Fruit fly (Drosophila melanogaster): Measurements from ENCODE around the gene if.

if gene

dm6 chrX:16809093-16809492, 25.9 kb upstream of the if start:
- TF ChIP-seq Myc (optimal IDR thresholded peaks at IDR 0.05) (no peak), ttk (optimal IDR thresholded peaks at IDR 0.05) (no peak), Sin3A (optimal IDR thresholded peaks at IDR 0.05) (no peak), psq (optimal IDR thresholded peaks at IDR 0.05) (no peak), h (optimal IDR thresholded peaks at IDR 0.05) (no peak)

DNA sequence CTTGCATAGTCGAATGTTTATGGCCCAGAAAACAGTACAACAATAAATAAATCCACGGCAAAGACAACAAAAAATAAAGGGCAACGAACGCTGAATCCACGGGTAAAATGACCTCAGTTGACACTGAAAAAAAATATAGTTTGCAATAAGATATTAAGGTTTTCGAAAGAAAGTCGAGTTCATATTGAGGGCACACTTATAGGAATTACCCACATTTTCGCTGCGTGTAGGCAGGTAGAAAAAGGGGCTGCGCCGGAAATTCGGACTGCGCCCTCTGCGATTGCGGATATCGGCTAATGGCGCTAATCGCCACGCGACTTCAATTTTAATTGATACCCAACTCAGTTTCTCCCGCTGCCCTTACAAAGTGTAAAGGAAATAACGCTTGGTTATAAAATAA, 25.4 kb upstream of the if start:
- TF ChIP-seq insv (optimal IDR thresholded peaks at IDR 0.05) (no peak), psq (optimal IDR thresholded peaks at IDR 0.05) (no peak), Sin3A (optimal IDR thresholded peaks at IDR 0.05) (no peak), Myc (optimal IDR thresholded peaks at IDR 0.05) (no peak), h (optimal IDR thresholded peaks at IDR 0.05) (no peak)

DNA sequence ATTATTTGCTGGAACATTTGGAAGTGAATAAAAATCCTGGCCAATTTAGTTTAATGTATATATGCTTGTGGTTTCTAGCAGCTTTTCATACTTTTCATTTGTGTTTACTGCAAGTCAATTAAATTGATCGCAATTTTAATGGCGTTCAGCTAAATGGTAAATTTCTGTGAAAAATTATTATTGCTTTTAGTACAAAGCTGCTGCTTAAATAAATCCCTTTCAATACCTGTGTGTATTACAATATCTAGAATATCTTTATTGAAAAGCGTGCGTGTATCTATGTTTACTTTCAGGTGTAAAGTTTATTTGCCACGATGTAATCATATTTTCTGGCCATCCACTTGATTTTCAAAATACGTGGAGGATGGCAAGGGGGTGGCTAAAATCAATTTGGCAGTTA, 22.5 kb upstream of the if start, which contains the start of gene ppk28:
Gene ppk28 (plus strand): TSS at position 301 of the 400 bp plus-strand sequence.
- no peak for TF ChIP-seq Myc (optimal IDR thresholded peaks at IDR 0.05)
- TF ChIP-seq psq (optimal IDR thresholded peaks at IDR 0.05), result no peak
- no peak for TF ChIP-seq Sin3A (optimal IDR thresholded peaks at IDR 0.05)
- TF ChIP-seq ttk (optimal IDR thresholded peaks at IDR 0.05), result no peak
- no peak for TF ChIP-seq h (optimal IDR thresholded peaks at IDR 0.05)

- TF ChIP-seq Sin3A (optimal IDR thresholded peaks at IDR 0.05), result no peak
Observed at dm6 chrX:16803299-16803698, 20.1 kb upstream of the if start, which contains the start of the genes Rai1 and CG13005. Rai1 (minus strand) TSS chrX:16803344. CG13005 (plus strand) TSS chrX:16803650.

DNA sequence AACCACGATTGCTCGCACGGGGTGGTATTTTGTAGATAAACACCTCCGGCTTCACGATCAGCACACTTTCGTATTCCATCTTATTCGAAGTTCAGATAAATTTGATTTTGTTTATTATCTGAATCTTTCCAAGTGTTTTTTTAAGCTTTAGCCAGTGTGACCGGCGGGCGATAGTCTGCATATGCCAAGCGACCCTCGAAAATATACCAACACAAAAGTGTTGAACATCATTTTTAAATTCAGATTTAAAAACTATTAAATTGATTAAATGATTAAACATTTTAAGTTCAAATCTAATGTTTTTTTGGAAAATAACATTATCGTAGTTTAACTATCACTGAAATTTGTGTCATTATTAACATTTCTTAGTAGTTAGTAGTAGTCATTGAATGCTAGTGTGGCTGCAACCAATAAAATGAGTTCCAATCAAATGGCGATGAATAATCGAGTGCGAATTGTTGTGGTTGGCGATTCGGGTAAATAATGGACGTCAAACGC, 17.3 kb upstream of the if start, which contains the start of the genes CG9132 and CG4789:
Gene CG9132 (minus strand): TSS at position 181 of the 498 bp plus-strand sequence.
Gene CG4789 (plus strand): TSS at position 401 of the 498 bp plus-strand sequence.
- no peak for TF ChIP-seq psq (optimal IDR thresholded peaks at IDR 0.05)
- TF ChIP-seq insv (optimal IDR thresholded peaks at IDR 0.05), result no peak
- no peak for TF ChIP-seq h (optimal IDR thresholded peaks at IDR 0.05)
- TF ChIP-seq Sin3A (optimal IDR thresholded peaks at IDR 0.05), result no peak
- TF ChIP-seq ttk (optimal IDR thresholded peaks at IDR 0.05), result no peak

dm6 chrX:16799914-16800313, 16.7 kb upstream of the if start:
- TF ChIP-seq ttk (optimal IDR thresholded peaks at IDR 0.05) (no peak), Myc (optimal IDR thresholded peaks at IDR 0.05) (no peak), Sin3A (optimal IDR thresholded peaks at IDR 0.05) (no peak), h (optimal IDR thresholded peaks at IDR 0.05) (no peak), insv (optimal IDR thresholded peaks at IDR 0.05) (no peak), psq (optimal IDR thresholded peaks at IDR 0.05) (no peak)

DNA sequence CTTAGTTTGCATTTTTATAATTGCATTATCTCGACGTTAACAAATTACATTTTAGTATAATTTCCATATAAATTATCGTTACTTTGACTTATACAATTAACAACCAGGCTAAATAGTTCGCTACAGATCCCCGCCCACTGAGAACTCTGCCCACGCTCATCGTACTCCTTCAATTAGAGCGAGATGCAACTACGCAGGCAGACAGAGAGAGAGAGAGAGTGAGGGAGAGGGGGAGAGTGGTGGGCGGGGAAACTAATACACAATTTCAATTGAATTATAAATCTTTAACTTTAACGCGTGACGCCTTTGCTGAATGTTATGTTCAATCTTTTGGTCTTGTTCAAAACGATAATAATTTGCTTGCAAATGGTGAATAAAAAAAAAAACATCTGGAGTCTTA, 14.9 kb upstream of the if start:
- no peak for TF ChIP-seq insv (optimal IDR thresholded peaks at IDR 0.05)
- TF ChIP-seq Myc (optimal IDR thresholded peaks at IDR 0.05), result no peak
- no peak for TF ChIP-seq psq (optimal IDR thresholded peaks at IDR 0.05)
- TF ChIP-seq Sin3A (optimal IDR thresholded peaks at IDR 0.05), result no peak
- TF ChIP-seq h (optimal IDR thresholded peaks at IDR 0.05), result no peak
- no peak for TF ChIP-seq ttk (optimal IDR thresholded peaks at IDR 0.05)

DNA sequence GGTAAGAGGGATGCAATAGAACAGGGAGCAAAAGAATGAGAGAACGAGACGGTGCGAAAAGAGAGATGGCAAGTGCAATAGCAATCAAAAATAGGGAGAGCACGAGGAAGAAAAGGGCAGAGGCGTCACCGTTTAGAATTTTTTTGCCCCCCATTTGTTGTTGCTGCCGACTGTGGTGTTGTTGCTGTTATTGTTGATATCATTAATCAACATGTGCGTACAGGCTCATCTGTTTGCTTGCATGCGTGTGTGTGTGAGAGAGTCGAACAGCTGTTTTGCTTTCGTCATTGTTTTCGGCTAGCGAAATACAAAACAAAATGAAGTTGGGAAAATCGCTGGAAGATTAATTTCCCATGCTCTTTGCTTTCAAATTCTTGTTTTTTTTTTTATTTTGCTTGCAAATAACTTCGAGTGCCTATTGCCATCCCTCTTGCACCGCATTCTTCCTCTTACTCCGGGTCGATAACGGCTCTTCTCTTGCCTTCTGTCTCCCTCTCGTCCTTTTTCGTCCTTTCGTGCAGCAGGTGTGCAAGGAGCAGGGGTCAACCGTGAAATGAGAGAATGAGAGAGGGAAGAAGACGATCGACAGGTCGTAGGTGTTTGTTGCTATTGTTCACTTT, 10.0 kb upstream of the if start:
- TF ChIP-seq ttk (optimal IDR thresholded peaks at IDR 0.05), result no peak
- TF ChIP-seq Sin3A (optimal IDR thresholded peaks at IDR 0.05), result no peak
- TF ChIP-seq Myc (optimal IDR thresholded peaks at IDR 0.05), result no peak
- no peak for TF ChIP-seq insv (optimal IDR thresholded peaks at IDR 0.05)
- no peak for TF ChIP-seq psq (optimal IDR thresholded peaks at IDR 0.05)
- TF ChIP-seq h (optimal IDR thresholded peaks at IDR 0.05), result no peak

dm6 chrX:16791920-16792829, 8.9 kb upstream of the if start, which contains the start of gene CG4768:
CG4768 (plus strand) TSS chrX:16792119.
- TF ChIP-seq ttk (optimal IDR thresholded peaks at IDR 0.05), result no peak
- no peak for TF ChIP-seq insv (optimal IDR thresholded peaks at IDR 0.05)
- no peak for TF ChIP-seq psq (optimal IDR thresholded peaks at IDR 0.05)
- no peak for TF ChIP-seq Sin3A (optimal IDR thresholded peaks at IDR 0.05)
- TF ChIP-seq Myc (optimal IDR thresholded peaks at IDR 0.05), result no peak

DNA sequence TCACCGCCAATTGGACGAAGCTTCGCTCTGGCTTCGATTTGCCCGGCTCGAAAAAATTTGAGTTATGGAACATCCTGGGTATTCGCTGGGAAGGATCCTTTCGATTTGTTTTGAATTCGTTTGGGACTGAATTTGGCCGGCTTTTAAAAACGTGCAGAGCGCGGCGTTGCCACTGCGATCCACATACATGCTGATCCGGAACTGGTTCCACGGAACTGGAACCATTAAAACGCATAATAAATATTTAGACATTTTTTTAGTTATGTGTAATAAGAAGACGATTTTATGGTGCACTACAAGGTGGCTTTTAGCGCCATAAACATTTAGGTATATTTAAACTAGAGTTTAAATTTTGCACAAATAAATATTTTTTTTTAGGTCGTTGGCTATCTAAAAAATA, 7.8 kb upstream of the if start, which contains the start of gene Rrp45:
Gene Rrp45 (minus strand): TSS at position 209 of the 400 bp plus-strand sequence.
- no peak for TF ChIP-seq Sin3A (optimal IDR thresholded peaks at IDR 0.05)
- TF ChIP-seq psq (optimal IDR thresholded peaks at IDR 0.05), result no peak
- TF ChIP-seq ttk (optimal IDR thresholded peaks at IDR 0.05), result no peak
- TF ChIP-seq Myc (optimal IDR thresholded peaks at IDR 0.05), result no peak
- no peak for TF ChIP-seq h (optimal IDR thresholded peaks at IDR 0.05)
- no peak for TF ChIP-seq insv (optimal IDR thresholded peaks at IDR 0.05)

dm6 chrX:16787416-16787900, 4.2 kb upstream of the if start:
- TF ChIP-seq ttk (optimal IDR thresholded peaks at IDR 0.05), result no peak
- no peak for TF ChIP-seq psq (optimal IDR thresholded peaks at IDR 0.05)
- TF ChIP-seq h (optimal IDR thresholded peaks at IDR 0.05), result no peak
- no peak for TF ChIP-seq Myc (optimal IDR thresholded peaks at IDR 0.05)
- TF ChIP-seq Sin3A (optimal IDR thresholded peaks at IDR 0.05), result no peak
- no peak for TF ChIP-seq insv (optimal IDR thresholded peaks at IDR 0.05)

dm6 chrX:16786860-16787415, 3.7 kb upstream of the if start, which contains the start of the genes CG9609 and Sap30:
CG9609 (minus strand) TSS chrX:16787008.
Sap30 (plus strand) TSS chrX:16787283.
- no peak for TF ChIP-seq ttk (optimal IDR thresholded peaks at IDR 0.05)
